Fruit fly (Drosophila melanogaster) whole organism, adult: Measurements from ENCODE around the gene CG33912.

Experiments
- CG12768 ChIP-seq: fragments of 200-800 bp; sonication (Bioruptor generic); optimal IDR thresholded peaks from 2 replicates; lab custom pipeline; 2017; ENCODE audit warnings: missing biosample characterization, missing genetic modification characterization, mild to moderate bottlenecking, moderate library complexity, missing genetic modification reagents
- CG14711 ChIP-seq: fragments of 200-800 bp; sonication (Bioruptor generic); optimal IDR thresholded peaks from 2 replicates; lab custom pipeline; 2018; ENCODE audit warnings: missing biosample characterization, mild to moderate bottlenecking, missing genetic modification characterization, moderate library complexity
- CG1620 ChIP-seq: fragments of 200-800 bp; sonication (Bioruptor generic); optimal IDR thresholded peaks from 2 replicates; lab custom pipeline; 2016; ENCODE audit warnings: missing biosample characterization, missing genetic modification characterization
- CG5204 ChIP-seq: fragments of 200-800 bp; sonication (Bioruptor generic); optimal IDR thresholded peaks from 2 replicates; lab custom pipeline; 2016; ENCODE audit warnings: missing biosample characterization, missing genetic modification characterization
- Crg-1 ChIP-seq: fragments of 200-800 bp; sonication (Bioruptor generic); optimal IDR thresholded peaks from 2 replicates; lab custom pipeline; 2016; ENCODE audit warnings: missing biosample characterization, missing genetic modification characterization
- Hr96 ChIP-seq: fragments of 200-800 bp; sonication (Bioruptor generic); optimal IDR thresholded peaks from 2 replicates; lab custom pipeline; 2016; ENCODE audit warnings: missing biosample characterization, missing genetic modification characterization
- cic ChIP-seq: fragments of 200-800 bp; sonication (Bioruptor generic); optimal IDR thresholded peaks from 2 replicates; lab custom pipeline; 2017; ENCODE audit warnings: missing biosample characterization, mild to moderate bottlenecking, missing genetic modification characterization, moderate library complexity
- ovo ChIP-seq: fragments of 200-800 bp; sonication (Bioruptor generic); optimal IDR thresholded peaks from 2 replicates; lab custom pipeline; 2016; ENCODE audit warnings: missing biosample characterization, missing genetic modification characterization
- tj ChIP-seq: fragments of 200-800 bp; sonication (Bioruptor generic); optimal IDR thresholded peaks from 3 replicates; lab custom pipeline; 2017; ENCODE audit warnings: missing biosample characterization, mild to moderate bottlenecking, missing genetic modification characterization, moderate library complexity

- no peak for TF ChIP-seq Crg-1
- TF ChIP-seq cic (GFP tag; lab: Kevin White, UChicago), result no peak
- TF ChIP-seq CG1620 (GFP tag; lab: Kevin White, UChicago), result no peak
- no peak for TF ChIP-seq Hr96 (GFP tag; lab: Kevin White, UChicago)
- TF ChIP-seq tj (GFP tag; lab: Kevin White, UChicago), result peak; percentile 98
- no peak for TF ChIP-seq CG12768
- TF ChIP-seq ovo, result no peak
- TF ChIP-seq CG5204 (GFP tag; lab: Kevin White, UChicago), result no peak
- TF ChIP-seq CG14711 (tag; lab: Kevin White, UChicago), result no peak
Observed at dm6 chr3L:20733530-20734257, 21.8 kb downstream of the CG33912 start.
